Worm (Caenorhabditis elegans): ENCODE data around the gene degt-1.

ce11 chrV:10516702-10517101 is 23.4 kb upstream of the degt-1 start:
- TF ChIP-seq skn-1 (tag; optimal IDR thresholded peaks at IDR 0.05) (no peak), nhr-77 (tag; optimal IDR thresholded peaks at IDR 0.05) (no peak), unc-62 (GFP tag; optimal IDR thresholded peaks at IDR 0.05) (no peak), pha-4 (tag; optimal IDR thresholded peaks at IDR 0.05) (no peak), ceh-16 (tag; optimal IDR thresholded peaks at IDR 0.05) (no peak), mdl-1 (tag; optimal IDR thresholded peaks at IDR 0.05) (no peak), jun-1 (tag; optimal IDR thresholded peaks at IDR 0.05) (no peak), elt-3 (tag; optimal IDR thresholded peaks at IDR 0.05) (no peak)
